Worm (Caenorhabditis elegans) whole organism, L1 larva: ENCODE measurements around the gene K02E10.5.

ENCODE experiments used
- aha-1 ChIP-seq: fragments of 150-350 bp; optimal IDR thresholded peaks from 2 replicates; lab custom pipeline; 2014; ENCODE audit warnings: missing biosample characterization, missing genetic modification characterization
- mdl-1 ChIP-seq, 2 experiments: fragments of 150-350 bp; optimal IDR thresholded peaks; 2 replicates each; lab custom pipeline; 2014 to 2017; ENCODE audit warnings: missing biosample characterization in 2 of 2, missing genetic modification characterization in 2 of 2, inconsistent platforms in 1 of 2
- swsn-7 ChIP-seq: sonication (generic microtip); optimal IDR thresholded peaks from 2 replicates; lab custom pipeline; 2016; ENCODE audit warnings: missing genetic modification characterization, missing compliant biosample characterization

DNA sequence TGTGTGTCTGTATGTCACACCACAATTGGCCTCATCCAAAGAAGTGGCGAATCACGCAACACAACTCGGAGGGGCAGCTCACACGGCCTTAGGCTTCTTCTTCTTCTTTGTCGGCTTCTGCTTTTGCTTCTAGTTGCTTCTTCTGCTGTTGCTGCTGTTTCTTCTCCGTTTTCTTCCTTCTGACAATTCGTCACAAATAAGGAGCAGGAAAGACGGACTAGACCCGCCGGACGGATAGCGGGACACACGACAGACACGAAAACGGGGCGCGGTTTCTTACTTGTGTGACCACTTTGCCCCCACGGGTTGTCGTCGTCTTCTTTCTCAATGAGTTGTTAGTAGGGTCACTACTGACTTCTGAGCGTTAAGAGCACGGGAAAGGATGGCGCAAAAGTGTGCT is 22.6 kb downstream of the K02E10.5 start:
- TF ChIP-seq mdl-1 (tag; optimal IDR thresholded peaks at IDR 0.05; lab: Kevin White, UChicago): no peak
- TF ChIP-seq aha-1 (tag; lab: Kevin White, UChicago): no peak
- TF ChIP-seq swsn-7: no peak
